Worm (Caenorhabditis elegans) whole organism, L3 larva: ENCODE data around the gene aqp-4.

Experiments used
- R02D3.7 ChIP-seq: fragments of 150-350 bp; optimal IDR thresholded peaks from 2 replicates; lab custom pipeline; 2014; ENCODE audit warnings: missing biosample characterization, missing genetic modification characterization
- aly-2 ChIP-seq: fragments of 150-350 bp; optimal IDR thresholded peaks from 2 replicates; lab custom pipeline; 2014; ENCODE audit warnings: missing biosample characterization, missing genetic modification characterization
- ama-1 ChIP-seq: fragments of 150-350 bp; optimal IDR thresholded peaks from 2 replicates; lab custom pipeline; 2018
- ceh-16 ChIP-seq: sonication (generic microtip); optimal IDR thresholded peaks from 2 replicates; lab custom pipeline; 2017; ENCODE audit warnings: missing biosample characterization, missing genetic modification characterization
- ceh-28 ChIP-seq: fragments of 150-350 bp; optimal IDR thresholded peaks from 2 replicates; lab custom pipeline; 2014; ENCODE audit warnings: missing biosample characterization, missing genetic modification reagents, missing genetic modification characterization
- ceh-82 ChIP-seq: fragments of 150-350 bp; optimal IDR thresholded peaks from 2 replicates; lab custom pipeline; 2014; ENCODE audit warnings: missing biosample characterization, missing genetic modification characterization
- ceh-9 ChIP-seq: sonication (generic microtip); optimal IDR thresholded peaks from 2 replicates; lab custom pipeline; 2018; ENCODE audit warnings: missing biosample characterization, missing genetic modification characterization
- daf-12 ChIP-seq: fragments of 150-350 bp; optimal IDR thresholded peaks from 2 replicates; lab custom pipeline; 2014; ENCODE audit warnings: missing biosample characterization, missing genetic modification reagents, missing genetic modification characterization
- egl-27 ChIP-seq: sonication (generic microtip); optimal IDR thresholded peaks from 4 replicates; lab custom pipeline; 2017; ENCODE audit warnings: missing biosample characterization, missing genetic modification reagents, missing genetic modification characterization
- elt-1 ChIP-seq: fragments of 150-350 bp; optimal IDR thresholded peaks from 2 replicates; lab custom pipeline; 2014; ENCODE audit warnings: missing biosample characterization, missing genetic modification characterization
- elt-2 ChIP-seq: sonication (generic microtip); optimal IDR thresholded peaks from 2 replicates; lab custom pipeline; 2016; ENCODE audit warnings: missing genetic modification reagents, mild to moderate bottlenecking, missing genetic modification characterization, missing compliant biosample characterization
- eor-1 ChIP-seq, 2 experiments: fragments of 150-350 bp; optimal IDR thresholded peaks; 2 replicates each; lab custom pipeline; 2014 to 2018; ENCODE audit warnings: missing biosample characterization in 2 of 2, missing genetic modification characterization in 2 of 2
- fkh-10 ChIP-seq: sonication (generic microtip); optimal IDR thresholded peaks from 2 replicates; lab custom pipeline; 2017; ENCODE audit warnings: missing biosample characterization, missing genetic modification reagents, missing genetic modification characterization
- fkh-2 ChIP-seq: fragments of 150-350 bp; optimal IDR thresholded peaks from 2 replicates; lab custom pipeline; 2014; ENCODE audit warnings: missing biosample characterization, missing genetic modification reagents, missing genetic modification characterization
- hmg-11 ChIP-seq: sonication (generic microtip); optimal IDR thresholded peaks from 2 replicates; lab custom pipeline; 2016; ENCODE audit warnings: missing genetic modification characterization, missing compliant biosample characterization
- jun-1 ChIP-seq: fragments of 150-350 bp; optimal IDR thresholded peaks from 2 replicates; lab custom pipeline; 2014; ENCODE audit warnings: missing biosample characterization, missing genetic modification reagents, missing genetic modification characterization
- lin-15B ChIP-seq: fragments of 150-350 bp; optimal IDR thresholded peaks from 2 replicates; lab custom pipeline; 2014; ENCODE audit warnings: missing biosample characterization, missing genetic modification characterization
- lin-39 ChIP-seq: fragments of 150-350 bp; optimal IDR thresholded peaks from 2 replicates; lab custom pipeline; 2018; ENCODE audit warnings: missing biosample characterization, missing genetic modification reagents, missing genetic modification characterization
- lsy-12 ChIP-seq: sonication (generic microtip); optimal IDR thresholded peaks from 2 replicates; lab custom pipeline; 2016; ENCODE audit warnings: mild to moderate bottlenecking, missing genetic modification characterization, missing compliant biosample characterization
- nhr-11 ChIP-seq: fragments of 150-350 bp; optimal IDR thresholded peaks from 2 replicates; lab custom pipeline; 2014; ENCODE audit warnings: missing biosample characterization, missing genetic modification characterization
- nhr-12 ChIP-seq: fragments of 150-350 bp; optimal IDR thresholded peaks from 2 replicates; lab custom pipeline; 2014; ENCODE audit warnings: missing biosample characterization, missing genetic modification characterization
- nhr-237 ChIP-seq: fragments of 150-350 bp; optimal IDR thresholded peaks from 2 replicates; lab custom pipeline; 2014; ENCODE audit warnings: missing biosample characterization, missing genetic modification characterization
- nhr-25 ChIP-seq: sonication (generic microtip); optimal IDR thresholded peaks from 2 replicates; lab custom pipeline; 2017; ENCODE audit warnings: missing biosample characterization, missing genetic modification characterization
- nhr-43 ChIP-seq: sonication (generic microtip); optimal IDR thresholded peaks from 2 replicates; lab custom pipeline; 2016; ENCODE audit warnings: mild to moderate bottlenecking, missing genetic modification characterization, missing compliant biosample characterization; ENCODE audit not compliant: poor library complexity, severe bottlenecking
- pha-4 ChIP-seq: fragments of 150-350 bp; optimal IDR thresholded peaks from 2 replicates; lab custom pipeline; 2014; ENCODE audit warnings: missing biosample characterization, missing genetic modification reagents, missing genetic modification characterization
- pqm-1 ChIP-seq: fragments of 150-350 bp; optimal IDR thresholded peaks from 2 replicates; lab custom pipeline; 2017; ENCODE audit warnings: missing biosample characterization, missing genetic modification characterization, inconsistent platforms
- skn-1 ChIP-seq: fragments of 150-350 bp; optimal IDR thresholded peaks from 2 replicates; lab custom pipeline; 2014; ENCODE audit warnings: missing biosample characterization, missing genetic modification characterization
- tbx-2 ChIP-seq: sonication (generic microtip); optimal IDR thresholded peaks from 2 replicates; lab custom pipeline; 2016; ENCODE audit warnings: mild to moderate bottlenecking, missing genetic modification characterization, missing compliant biosample characterization
- unc-39 ChIP-seq: sonication (generic microtip); optimal IDR thresholded peaks from 4 replicates; lab custom pipeline; 2017; ENCODE audit warnings: missing biosample characterization, missing genetic modification characterization
- unc-62 ChIP-seq: fragments of 150-350 bp; sonication (generic microtip); optimal IDR thresholded peaks from 4 replicates; lab custom pipeline; 2014; ENCODE audit warnings: missing biosample characterization, missing genetic modification reagents, missing genetic modification characterization
- zag-1 ChIP-seq: fragments of 150-350 bp; optimal IDR thresholded peaks from 2 replicates; lab custom pipeline; 2014; ENCODE audit warnings: missing biosample characterization, missing genetic modification characterization
- ztf-11 ChIP-seq: fragments of 150-350 bp; optimal IDR thresholded peaks from 2 replicates; lab custom pipeline; 2014; ENCODE audit warnings: missing biosample characterization, missing genetic modification characterization
- ztf-4 ChIP-seq: fragments of 150-350 bp; optimal IDR thresholded peaks from 2 replicates; lab custom pipeline; 2014; ENCODE audit warnings: missing biosample characterization, missing genetic modification characterization

aqp-4 gene

DNA sequence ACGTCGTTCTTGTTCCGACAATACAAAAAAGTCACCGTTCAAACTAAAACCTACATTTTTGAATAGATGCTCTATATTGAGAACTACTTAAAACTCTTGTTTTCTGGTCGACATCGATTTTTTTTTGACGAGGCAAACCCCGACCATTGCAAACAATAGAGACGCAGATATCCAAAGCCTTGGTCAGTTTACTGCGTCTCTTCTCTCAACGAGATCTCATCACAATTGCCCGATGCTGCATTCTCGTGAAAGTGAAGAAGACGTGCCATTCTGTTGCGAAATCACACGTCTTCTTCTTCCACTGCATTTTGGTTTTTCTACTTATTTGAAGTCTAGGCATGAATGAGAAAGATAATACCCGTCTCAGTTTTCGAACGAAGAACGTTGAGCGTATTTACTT, 33.0 kb upstream of the aqp-4 start (continued):
- no peak for TF ChIP-seq unc-62 (GFP tag; lab: Kevin White, UChicago)
- peak; percentile 13 for TF ChIP-seq elt-1 (tag; lab: Kevin White, UChicago)
- TF ChIP-seq nhr-43 (tag; lab: Kevin White, UChicago) = no peak
- TF ChIP-seq zag-1 (tag; lab: Kevin White, UChicago) = no peak
- TF ChIP-seq nhr-25 = peak; percentile 65
- TF ChIP-seq hmg-11 = peak; percentile 52
- peak; percentile 48 for TF ChIP-seq pha-4
- TF ChIP-seq lin-39 (tag; lab: Kevin White, UChicago) = peak; percentile 80
- TF ChIP-seq nhr-12 (tag; lab: Kevin White, UChicago) = no peak
- TF ChIP-seq lin-15B (tag; lab: Kevin White, UChicago) = peak; percentile 32
- no peak for TF ChIP-seq ztf-4
- TF ChIP-seq unc-39 = no peak
- TF ChIP-seq daf-12 (tag; lab: Kevin White, UChicago) = no peak
- no peak for TF ChIP-seq ztf-11 (tag; lab: Kevin White, UChicago)
- TF ChIP-seq R02D3.7 (tag; lab: Kevin White, UChicago) = no peak
- peak; percentile 24 for TF ChIP-seq ama-1 (lab: Kevin White, UChicago)
- TF ChIP-seq ceh-28 (tag; lab: Kevin White, UChicago) = peak; percentile 70
- no peak for TF ChIP-seq fkh-2 (tag; lab: Kevin White, UChicago)
- TF ChIP-seq egl-27 (tag; lab: Kevin White, UChicago) = no peak
- TF ChIP-seq fkh-10 (GFP tag; lab: Kevin White, UChicago) = no peak
- no peak for TF ChIP-seq ceh-82
- no peak for TF ChIP-seq aly-2 (tag; lab: Kevin White, UChicago)

DNA sequence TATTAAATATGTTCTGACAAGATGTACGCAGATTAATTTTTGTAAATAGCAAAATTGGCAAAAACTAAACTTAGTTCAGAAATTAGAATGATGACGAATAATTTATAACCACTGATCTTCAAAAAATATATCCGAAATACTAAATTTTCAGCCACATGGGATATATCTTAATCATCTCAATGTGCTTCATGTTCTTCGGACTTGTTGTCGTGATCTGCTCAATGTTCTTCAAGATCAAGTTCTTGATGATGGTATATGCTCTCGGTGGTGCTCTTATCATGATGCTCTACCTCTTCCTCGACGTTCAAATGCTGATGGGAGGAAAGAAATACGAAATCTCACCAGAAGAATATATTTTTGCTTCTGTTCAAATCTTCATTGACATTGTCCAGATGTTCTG, 30.8 kb upstream of the aqp-4 start:
- no peak for TF ChIP-seq ztf-11 (tag; lab: Kevin White, UChicago)
- no peak for TF ChIP-seq lsy-12
- no peak for TF ChIP-seq elt-2
- TF ChIP-seq ceh-9 (tag; lab: Kevin White, UChicago) = no peak
- TF ChIP-seq jun-1 (tag; lab: Kevin White, UChicago) = no peak
- TF ChIP-seq egl-27 (tag; lab: Kevin White, UChicago) = no peak
- TF ChIP-seq eor-1 (tag; optimal IDR thresholded peaks at IDR 0.05; lab: Kevin White, UChicago) = no peak
- TF ChIP-seq nhr-237 (tag; lab: Kevin White, UChicago) = no peak
- no peak for TF ChIP-seq ama-1 (lab: Kevin White, UChicago)

DNA sequence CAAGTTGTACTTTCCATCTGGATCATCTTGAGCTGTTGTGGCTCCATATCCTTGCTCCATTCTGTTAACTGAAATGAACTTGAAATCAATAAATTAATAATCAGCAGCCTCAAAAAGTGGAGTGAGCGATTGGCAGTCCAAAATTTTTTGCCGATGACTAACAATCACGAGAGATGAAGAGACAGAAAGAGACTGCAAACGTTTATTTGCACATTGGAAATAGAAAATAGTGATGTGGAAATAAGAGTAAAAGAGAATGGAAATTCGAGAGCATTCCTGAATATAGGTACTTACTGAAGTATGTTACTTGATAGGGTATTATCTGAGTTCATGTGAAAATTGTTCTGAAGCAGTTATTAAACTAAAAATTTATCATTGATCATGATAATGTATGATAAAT, 27.6 kb upstream of the aqp-4 start, which contains the start of gene tag-120:
Gene tag-120, minus strand, starts transcription at position 68 of the 400 bp plus-strand sequence.
- TF ChIP-seq pha-4 = peak; percentile 61
- TF ChIP-seq nhr-11 (tag; lab: Kevin White, UChicago) = no peak
- peak; percentile 19 for TF ChIP-seq pqm-1 (tag; lab: Kevin White, UChicago)
- peak; percentile 32 for TF ChIP-seq elt-2

DNA sequence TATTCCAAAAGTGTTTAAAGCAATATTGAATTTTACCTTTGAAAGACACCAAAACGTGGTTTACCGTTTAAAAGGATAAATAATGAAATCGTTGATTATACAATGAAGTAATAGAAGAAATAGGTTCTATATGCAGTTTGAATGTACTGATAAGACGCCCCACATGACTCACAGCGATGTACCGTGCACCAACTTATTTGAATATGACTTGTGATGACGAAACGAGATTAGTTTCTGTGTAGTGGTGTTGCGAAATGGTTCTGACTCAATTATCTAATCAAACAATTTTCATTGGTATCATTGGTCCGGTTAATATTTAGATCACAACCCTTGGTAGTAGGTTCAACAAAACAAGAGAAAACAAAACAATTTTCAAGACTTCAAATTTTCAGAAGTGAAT, 26.2 kb upstream of the aqp-4 start:
- TF ChIP-seq pqm-1 (tag; lab: Kevin White, UChicago) (peak; percentile 79), daf-12 (tag; lab: Kevin White, UChicago) (no peak), eor-1 (tag; optimal IDR thresholded peaks at IDR 0.05; lab: Kevin White, UChicago) (no peak), fkh-2 (tag; lab: Kevin White, UChicago) (no peak), elt-2 (peak; percentile 71), lsy-12 (no peak), unc-62 (GFP tag; lab: Kevin White, UChicago) (no peak), nhr-237 (tag; lab: Kevin White, UChicago) (no peak), pha-4 (peak; percentile 15)

DNA sequence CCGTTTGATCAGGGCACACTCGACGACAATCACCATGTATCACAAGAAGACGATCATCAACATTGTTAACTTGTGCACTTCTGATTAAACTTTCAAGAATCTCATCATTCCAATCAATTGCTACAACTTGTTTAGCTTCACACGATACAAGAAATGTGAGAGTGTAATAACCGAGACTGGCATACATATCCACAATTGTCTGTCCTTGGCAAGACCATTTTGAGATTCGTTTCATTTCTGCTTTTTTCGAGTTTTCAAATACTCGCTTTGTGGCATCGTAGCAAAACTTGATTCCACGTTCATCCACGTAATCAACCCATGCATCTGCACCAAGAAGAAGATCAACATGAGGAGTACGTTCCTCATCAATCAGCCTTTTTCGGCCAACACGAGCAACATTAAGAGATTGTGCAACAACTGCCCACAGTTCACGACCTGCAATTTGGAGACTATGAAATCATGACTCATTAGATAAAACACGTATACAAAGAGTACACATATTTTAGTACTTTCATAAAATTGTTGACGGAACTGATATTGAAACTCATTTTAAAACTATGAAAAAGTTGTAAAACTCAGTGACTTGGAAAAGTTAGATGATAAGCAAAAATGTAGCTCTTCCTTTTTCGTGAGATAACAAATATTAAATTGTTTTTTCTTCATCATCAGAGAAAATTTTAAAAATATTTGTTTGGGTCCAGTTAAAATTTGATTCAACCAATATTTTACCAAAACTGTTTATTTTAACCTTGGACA, 24.8 kb upstream of the aqp-4 start:
- TF ChIP-seq elt-1 (tag; lab: Kevin White, UChicago) = no peak
- no peak for TF ChIP-seq zag-1 (tag; lab: Kevin White, UChicago)
- peak; percentile 59 for TF ChIP-seq elt-2
- no peak for TF ChIP-seq skn-1 (tag; lab: Kevin White, UChicago)
- peak; percentile 39 for TF ChIP-seq jun-1 (tag; lab: Kevin White, UChicago)
- TF ChIP-seq tbx-2 = no peak
- no peak for TF ChIP-seq ceh-16 (tag; lab: Kevin White, UChicago)
- peak; percentile 32 for TF ChIP-seq pqm-1 (tag; lab: Kevin White, UChicago)
